1 fruit fly cellular context compared by ENCODE assay signal in genomic region chr3R:4969199-4969778, dm6.
TF ChIP-seq lines count a peak whose summit lies in the region.

No protein-coding gene starts in this region.

TF ChIP-seq in whole organism, embryonic, 481 proteins besides CTCF, POLR2A, EP300 and RAD21 (continued from another document):
- TF ChIP-seq CG14710 (tag; optimal IDR thresholded peaks at IDR 0.05; lab: Kevin White, UChicago) (no peak), hb (GFP tag; IDR thresholded peaks at IDR 0.05; lab: Robert Waterston, UW; ENCODE audit: partially characterized antibody) (no peak), lola (GFP tag; optimal IDR thresholded peaks at IDR 0.05; lab: Kevin White, UChicago) (no peak), CG14965 (GFP tag; optimal IDR thresholded peaks at IDR 0.05; lab: Kevin White, UChicago; ENCODE audit: borderline replicate concordance) (no peak), seq (GFP tag; IDR thresholded peaks at IDR 0.05; lab: Robert Waterston, UW) (no peak), pfk (GFP tag; optimal IDR thresholded peaks at IDR 0.05; lab: Kevin White, UChicago) (no peak), chif (GFP tag; optimal IDR thresholded peaks at IDR 0.05; lab: Kevin White, UChicago) (no peak), pita (GFP tag; optimal IDR thresholded peaks at IDR 0.05; lab: Kevin White, UChicago) (peak; percentile 63), ham (GFP tag; IDR thresholded peaks at IDR 0.05; lab: Robert Waterston, UW) (no peak), trem (tag; optimal IDR thresholded peaks at IDR 0.05; lab: Kevin White, UChicago) (peak; percentile 39), Dp (GFP tag; optimal IDR thresholded peaks at IDR 0.05; lab: Kevin White, UChicago) (no peak), Hand (GFP tag; optimal IDR thresholded peaks at IDR 0.05; lab: Kevin White, UChicago) (no peak), Eip74EF (GFP tag; optimal IDR thresholded peaks at IDR 0.05; lab: Kevin White, UChicago) (no peak), CG9727 (GFP tag; optimal IDR thresholded peaks at IDR 0.05; lab: Kevin White, UChicago) (no peak), CG12942 (GFP tag; optimal IDR thresholded peaks at IDR 0.05; lab: Kevin White, UChicago) (no peak), CG10274 (GFP tag; optimal IDR thresholded peaks at IDR 0.05; lab: Kevin White, UChicago) (no peak), Scr (GFP tag; IDR thresholded peaks at IDR 0.05; lab: Robert Waterston, UW; ENCODE audit: partially characterized antibody) (no peak), chinmo (GFP tag; IDR thresholded peaks at IDR 0.05; lab: Robert Waterston, UW; ENCODE audit: partially characterized antibody) (no peak), Doc3 (GFP tag; IDR thresholded peaks at IDR 0.05; lab: Robert Waterston, UW; ENCODE audit: partially characterized antibody) (no peak), Jarid2 (GFP tag; optimal IDR thresholded peaks at IDR 0.05; lab: Kevin White, UChicago) (no peak), pzg (GFP tag; optimal IDR thresholded peaks at IDR 0.05; lab: Kevin White, UChicago) (no peak), CG4424 (GFP tag; optimal IDR thresholded peaks at IDR 0.05; lab: Kevin White, UChicago) (no peak), lbe (GFP tag; optimal IDR thresholded peaks at IDR 0.05; lab: Kevin White, UChicago) (no peak), Nf-YA (GFP tag; IDR thresholded peaks at IDR 0.05; lab: Robert Waterston, UW) (no peak), CG3281 (GFP tag; optimal IDR thresholded peaks at IDR 0.05; lab: Kevin White, UChicago) (no peak), CG4820 (GFP tag; optimal IDR thresholded peaks at IDR 0.05; lab: Kevin White, UChicago) (no peak), CG2120 (GFP tag; optimal IDR thresholded peaks at IDR 0.05; lab: Kevin White, UChicago) (no peak), CG1603 (tag; optimal IDR thresholded peaks at IDR 0.05; lab: Kevin White, UChicago) (peak; percentile 7), otp (GFP tag; IDR thresholded peaks at IDR 0.05; lab: Robert Waterston, UW) (no peak), mirr (GFP tag; optimal IDR thresholded peaks at IDR 0.05; lab: Kevin White, UChicago) (no peak), H15 (GFP tag; IDR thresholded peaks at IDR 0.05; lab: Robert Waterston, UW) (no peak), NFAT (GFP tag; IDR thresholded peaks at IDR 0.05; lab: Robert Waterston, UW) (no peak), CG11696 (GFP tag; IDR thresholded peaks at IDR 0.05; lab: Robert Waterston, UW) (0 out of 2 replicates have a peak, but pooled peaks have one; percentile 12), h (optimal IDR thresholded peaks at IDR 0.05; lab: Kevin White, UChicago) (no peak), Dip2 (GFP tag; IDR thresholded peaks at IDR 0.05; lab: Robert Waterston, UW) (peak; percentile 87), pb (GFP tag; optimal IDR thresholded peaks at IDR 0.05; lab: Kevin White, UChicago) (no peak), CG18011 (GFP tag; optimal IDR thresholded peaks at IDR 0.05; lab: Kevin White, UChicago) (no peak), ewg (GFP tag; optimal IDR thresholded peaks at IDR 0.05; lab: Kevin White, UChicago) (no peak), CkIIα-i1 (GFP tag; IDR thresholded peaks at IDR 0.05; lab: Robert Waterston, UW) (no peak), dimm (GFP tag; IDR thresholded peaks at IDR 0.05; lab: Robert Waterston, UW) (no peak), Trl (optimal IDR thresholded peaks at IDR 0.05; lab: Kevin White, UChicago) (no peak), Trl (GFP tag; optimal IDR thresholded peaks at IDR 0.05; lab: Kevin White, UChicago) (no peak), CG11560 (tag; IDR thresholded peaks at IDR 0.05; lab: Robert Waterston, UW) (no peak), CG2875 (GFP tag; optimal IDR thresholded peaks at IDR 0.05; lab: Kevin White, UChicago) (no peak), CG2678 (tag; optimal IDR thresholded peaks at IDR 0.05; lab: Kevin White, UChicago) (no peak), nom (GFP tag; optimal IDR thresholded peaks at IDR 0.05; lab: Kevin White, UChicago) (no peak), tgo (GFP tag; IDR thresholded peaks at IDR 0.05; lab: Robert Waterston, UW) (no peak), CG1647 (GFP tag; optimal IDR thresholded peaks at IDR 0.05; lab: Kevin White, UChicago) (no peak), ssp (GFP tag; IDR thresholded peaks at IDR 0.05; lab: Robert Waterston, UW) (no peak), CG13424 (tag; optimal IDR thresholded peaks at IDR 0.05; lab: Kevin White, UChicago) (no peak), CG12744 (GFP tag; optimal IDR thresholded peaks at IDR 0.05; lab: Kevin White, UChicago) (no peak), CG9876 (GFP tag; optimal IDR thresholded peaks at IDR 0.05; lab: Kevin White, UChicago) (no peak), rib (GFP tag; IDR thresholded peaks at IDR 0.05; lab: Robert Waterston, UW) (no peak), CG7745 (tag; optimal IDR thresholded peaks at IDR 0.05; lab: Kevin White, UChicago) (no peak), Asciz (GFP tag; optimal IDR thresholded peaks at IDR 0.05; lab: Kevin White, UChicago) (no peak)
